Fruit fly (Drosophila melanogaster) whole organism, larva: Measurements from ENCODE around the gene mRpL38.

ENCODE experiments used
- noc ChIP-seq: fragments of 200-800 bp; sonication (Bioruptor generic); optimal IDR thresholded peaks from 3 replicates; lab custom pipeline; 2019; ENCODE audit warnings: missing biosample characterization, mild to moderate bottlenecking, missing genetic modification characterization, moderate library complexity

Gene mRpL38

DNA sequence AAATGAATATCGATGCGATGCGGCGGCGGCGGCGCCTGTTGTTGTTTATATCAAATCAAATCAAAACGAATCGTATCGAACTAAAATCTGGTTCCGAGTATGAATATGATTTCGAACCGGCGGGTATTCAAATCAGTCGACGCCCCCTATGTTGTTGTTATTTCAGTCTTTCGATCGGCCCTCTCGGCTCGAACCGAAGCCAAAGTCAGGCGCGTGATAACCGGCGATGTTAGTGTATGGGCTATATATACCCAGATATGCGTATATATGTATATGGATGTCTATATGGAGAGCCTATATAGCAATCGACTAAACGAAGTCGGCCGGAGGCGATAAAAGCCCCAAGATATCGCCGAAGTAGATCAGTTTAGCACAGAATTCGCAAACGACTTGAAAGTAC, 34.8 kb downstream of the mRpL38 start, which contains the start of the genes CG46317 and Tat:
TSS of gene CG46317 (plus strand) at position 361 of the 400 bp plus-strand sequence.
TSS of gene Tat (plus strand) at position 361 of the 400 bp plus-strand sequence.
- no peak for TF ChIP-seq noc

DNA sequence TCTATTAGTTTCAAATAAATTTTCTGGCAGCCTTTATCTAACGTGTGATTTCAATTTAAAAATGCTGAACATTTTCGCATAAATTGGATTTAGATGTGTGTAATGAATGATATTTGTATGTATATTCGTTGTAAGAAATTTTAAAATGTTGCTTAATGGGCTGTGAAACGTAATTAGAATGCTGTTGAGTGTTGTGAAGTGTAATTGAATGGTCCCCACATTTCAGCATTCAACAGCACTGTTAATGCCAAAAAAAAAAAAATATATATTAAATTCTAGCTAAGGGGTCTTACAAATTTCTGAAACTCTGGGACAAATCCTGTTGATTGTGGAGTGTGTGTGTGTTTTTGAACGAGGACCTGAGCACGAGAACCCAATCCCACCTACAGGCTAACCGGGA, 39.1 kb downstream of the mRpL38 start:
- no peak for TF ChIP-seq noc

DNA sequence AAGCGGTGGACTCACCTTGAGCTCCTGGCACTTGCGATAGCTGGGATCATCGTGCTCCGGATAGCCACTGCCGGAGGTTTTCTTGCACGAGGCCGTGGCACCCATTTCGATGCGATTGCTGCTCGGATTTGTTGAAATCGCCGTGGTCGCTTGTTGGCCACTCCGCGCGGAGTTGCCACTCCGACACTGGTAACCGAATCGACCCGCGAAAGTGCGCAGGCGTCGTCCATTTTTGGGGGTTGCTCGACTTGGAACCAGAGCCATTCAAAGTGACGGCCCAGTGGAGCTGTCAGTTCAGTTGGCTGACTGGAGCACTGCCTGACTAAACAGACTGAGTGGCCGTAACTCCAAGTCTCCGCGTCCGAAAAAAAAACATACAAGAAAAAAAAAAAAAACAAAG, 40.0 kb downstream of the mRpL38 start, which contains the start of the genes CG13404 and na:
TSS of gene CG13404 (minus strand) at position 176 of the 400 bp plus-strand sequence.
TSS of gene na (plus strand) at position 293 of the 400 bp plus-strand sequence.
- TF ChIP-seq noc = no peak

DNA sequence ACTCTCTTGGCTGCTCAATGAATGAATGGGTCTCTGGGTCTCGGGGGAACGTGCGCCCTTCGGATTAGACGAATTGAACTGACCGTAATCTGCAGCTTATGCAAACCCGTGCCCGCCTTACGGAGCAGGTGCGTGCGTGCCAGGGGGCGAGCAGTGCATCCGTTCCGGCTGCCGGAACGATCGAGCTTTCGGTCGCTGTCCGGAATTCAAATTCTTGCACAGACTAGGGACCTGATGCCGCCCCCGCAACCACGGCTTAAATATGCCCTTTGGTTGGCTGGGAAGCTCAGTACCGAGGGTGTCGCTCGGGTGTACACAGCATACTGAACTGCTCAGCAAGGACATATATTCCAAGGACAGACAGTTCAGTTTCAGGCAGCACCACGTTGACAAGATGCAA, 51.3 kb downstream of the mRpL38 start, which contains the start of gene Muc12Ea:
TSS of gene Muc12Ea (plus strand) at position 301 of the 400 bp plus-strand sequence.
- no peak for TF ChIP-seq noc
